Worm (Caenorhabditis elegans) whole organism, mixed stage, embryonic: ENCODE results near the gene nspc-4.

Experiments
- M03D4.4 ChIP-seq: sonication (generic microtip); optimal IDR thresholded peaks from 2 replicates; lab custom pipeline; 2017; ENCODE audit warnings: mild to moderate bottlenecking, missing genetic modification characterization, missing compliant biosample characterization
- bed-3 ChIP-seq: fragments of 200-800 bp; sonication (Bioruptor generic); optimal IDR thresholded peaks from 3 replicates; lab custom pipeline; 2018; ENCODE audit warnings: mild to moderate bottlenecking, missing genetic modification characterization, moderate library complexity, missing compliant biosample characterization
- blmp-1 ChIP-seq: fragments of 150-350 bp; optimal IDR thresholded peaks from 2 replicates; lab custom pipeline; 2014; ENCODE audit warnings: missing biosample characterization, missing genetic modification characterization
- ceh-39 ChIP-seq: fragments of 150-350 bp; optimal IDR thresholded peaks from 2 replicates; lab custom pipeline; 2014; ENCODE audit warnings: missing biosample characterization, missing genetic modification characterization
- ceh-43 ChIP-seq: fragments of 200-800 bp; sonication (Bioruptor generic); optimal IDR thresholded peaks from 2 replicates; lab custom pipeline; 2018; ENCODE audit warnings: mild to moderate bottlenecking, missing genetic modification characterization, moderate library complexity, missing compliant biosample characterization
- ceh-83 ChIP-seq: fragments of 200-800 bp; sonication (Bioruptor generic); optimal IDR thresholded peaks from 2 replicates; lab custom pipeline; 2018; ENCODE audit warnings: mild to moderate bottlenecking, missing genetic modification characterization, missing compliant biosample characterization
- ces-1 ChIP-seq: fragments of 150-350 bp; optimal IDR thresholded peaks from 2 replicates; lab custom pipeline; 2014; ENCODE audit warnings: missing biosample characterization, missing genetic modification reagents, missing genetic modification characterization
- cnd-1 ChIP-seq: fragments of 200-800 bp; sonication (Bioruptor generic); optimal IDR thresholded peaks from 2 replicates; lab custom pipeline; 2018; ENCODE audit warnings: mild to moderate bottlenecking, missing genetic modification characterization, missing compliant biosample characterization
- drap-1 ChIP-seq: fragments of 200-800 bp; sonication (Bioruptor generic); optimal IDR thresholded peaks from 3 replicates; lab custom pipeline; 2018; ENCODE audit warnings: mild to moderate bottlenecking, missing genetic modification characterization, missing compliant biosample characterization
- elt-1 ChIP-seq: sonication (generic microtip); optimal IDR thresholded peaks from 2 replicates; lab custom pipeline; 2017; ENCODE audit warnings: missing genetic modification characterization, mild to moderate bottlenecking, missing compliant biosample characterization, antibody characterized with exemption, moderate library complexity, borderline replicate concordance; ENCODE audit not compliant: insufficient read depth
- elt-3 ChIP-seq: fragments of 150-350 bp; optimal IDR thresholded peaks from 2 replicates; lab custom pipeline; 2014; ENCODE audit warnings: missing biosample characterization, missing genetic modification characterization
- flh-1 ChIP-seq: fragments of 200-800 bp; sonication (Bioruptor generic); optimal IDR thresholded peaks from 2 replicates; lab custom pipeline; 2018; ENCODE audit warnings: mild to moderate bottlenecking, missing genetic modification characterization, moderate library complexity, missing compliant biosample characterization
- ham-2 ChIP-seq: fragments of 200-800 bp; sonication (Bioruptor generic); optimal IDR thresholded peaks from 2 replicates; lab custom pipeline; 2018; ENCODE audit warnings: mild to moderate bottlenecking, missing genetic modification characterization, missing compliant biosample characterization
- hlh-1 ChIP-seq: fragments of 150-350 bp; optimal IDR thresholded peaks from 2 replicates; lab custom pipeline; 2014; ENCODE audit warnings: missing biosample characterization, missing genetic modification reagents, missing genetic modification characterization
- lin-13 ChIP-seq: fragments of 150-350 bp; optimal IDR thresholded peaks from 2 replicates; lab custom pipeline; 2014; ENCODE audit warnings: missing biosample characterization, missing genetic modification characterization
- lsy-2 ChIP-seq: fragments of 150-350 bp; optimal IDR thresholded peaks from 2 replicates; lab custom pipeline; 2014; ENCODE audit warnings: missing biosample characterization, missing genetic modification characterization
- mep-1 ChIP-seq: fragments of 150-350 bp; optimal IDR thresholded peaks from 2 replicates; lab custom pipeline; 2017; ENCODE audit warnings: missing biosample characterization, missing genetic modification reagents, missing genetic modification characterization, inconsistent platforms
- mls-2 ChIP-seq: sonication (generic microtip); optimal IDR thresholded peaks from 2 replicates; lab custom pipeline; 2016; ENCODE audit warnings: mild to moderate bottlenecking, missing genetic modification characterization, moderate library complexity, missing compliant biosample characterization
- nhr-12 ChIP-seq: fragments of 150-350 bp; optimal IDR thresholded peaks from 2 replicates; lab custom pipeline; 2014; ENCODE audit warnings: missing biosample characterization, missing genetic modification characterization
- nhr-2 ChIP-seq: fragments of 150-350 bp; optimal IDR thresholded peaks from 2 replicates; lab custom pipeline; 2014; ENCODE audit warnings: missing biosample characterization, missing genetic modification characterization
- nhr-237 ChIP-seq: fragments of 150-350 bp; optimal IDR thresholded peaks from 2 replicates; lab custom pipeline; 2014; ENCODE audit warnings: missing biosample characterization, missing genetic modification characterization
- nhr-28 ChIP-seq: fragments of 150-350 bp; optimal IDR thresholded peaks from 2 replicates; lab custom pipeline; 2014; ENCODE audit warnings: missing biosample characterization, missing genetic modification characterization
- nhr-76 ChIP-seq: sonication (generic microtip); optimal IDR thresholded peaks from 2 replicates; lab custom pipeline; 2017; ENCODE audit warnings: missing biosample characterization, missing genetic modification characterization
- pha-4 ChIP-seq: fragments of 150-350 bp; optimal IDR thresholded peaks from 2 replicates; lab custom pipeline; 2018; ENCODE audit warnings: missing biosample characterization, missing genetic modification reagents, missing genetic modification characterization
- sem-2 ChIP-seq: fragments of 200-800 bp; sonication (Bioruptor generic); optimal IDR thresholded peaks from 2 replicates; lab custom pipeline; 2018; ENCODE audit warnings: mild to moderate bottlenecking, missing genetic modification characterization, missing compliant biosample characterization
- snpc-4 ChIP-seq: fragments of 150-350 bp; optimal IDR thresholded peaks from 2 replicates; lab custom pipeline; 2014; ENCODE audit warnings: missing biosample characterization, missing genetic modification characterization
- sptf-1 ChIP-seq: sonication (generic microtip); optimal IDR thresholded peaks from 2 replicates; lab custom pipeline; 2017; ENCODE audit warnings: mild to moderate bottlenecking, missing genetic modification characterization, moderate library complexity, missing compliant biosample characterization
- tbx-8 ChIP-seq: fragments of 200-800 bp; sonication (Bioruptor generic); optimal IDR thresholded peaks from 2 replicates; lab custom pipeline; 2018; ENCODE audit warnings: mild to moderate bottlenecking, missing genetic modification characterization, moderate library complexity, missing compliant biosample characterization
- unc-120 ChIP-seq: sonication (generic microtip); optimal IDR thresholded peaks from 2 replicates; lab custom pipeline; 2017; ENCODE audit warnings: missing genetic modification characterization, missing compliant biosample characterization; ENCODE audit not compliant: poor library complexity, severe bottlenecking
- unc-39 ChIP-seq: fragments of 150-350 bp; optimal IDR thresholded peaks from 2 replicates; lab custom pipeline; 2014; ENCODE audit warnings: missing biosample characterization, missing genetic modification characterization
- zip-8 ChIP-seq: fragments of 150-350 bp; optimal IDR thresholded peaks from 2 replicates; lab custom pipeline; 2014; ENCODE audit warnings: missing biosample characterization, missing genetic modification characterization
- ztf-11 ChIP-seq: fragments of 150-350 bp; optimal IDR thresholded peaks from 2 replicates; lab custom pipeline; 2014; ENCODE audit warnings: missing biosample characterization, missing genetic modification characterization

Gene nspc-4

ce11 chrX:8520402-8520801 lies 17.8 kb downstream of the nspc-4 start, which contains the start of gene H03E18.2:
Gene H03E18.2 (minus strand): TSS chrX:8520502.
- TF ChIP-seq nhr-2 (tag; lab: Kevin White, UChicago) = no peak

ce11 chrX:8509088-8509487 lies 29.1 kb downstream of the nspc-4 start:
- TF ChIP-seq sptf-1 (tag; lab: Kevin White, UChicago) (no peak), ceh-43 (GFP tag; lab: Kevin White, UChicago) (no peak), cnd-1 (tag; lab: Kevin White, UChicago) (no peak), hlh-1 (tag; lab: Kevin White, UChicago) (no peak), lin-13 (tag; lab: Kevin White, UChicago) (no peak), snpc-4 (no peak), unc-120 (tag; lab: Kevin White, UChicago) (no peak), nhr-28 (tag; lab: Kevin White, UChicago) (no peak), nhr-237 (no peak), ztf-11 (no peak), flh-1 (GFP tag; lab: Kevin White, UChicago) (no peak), blmp-1 (tag; lab: Kevin White, UChicago) (no peak)

DNA sequence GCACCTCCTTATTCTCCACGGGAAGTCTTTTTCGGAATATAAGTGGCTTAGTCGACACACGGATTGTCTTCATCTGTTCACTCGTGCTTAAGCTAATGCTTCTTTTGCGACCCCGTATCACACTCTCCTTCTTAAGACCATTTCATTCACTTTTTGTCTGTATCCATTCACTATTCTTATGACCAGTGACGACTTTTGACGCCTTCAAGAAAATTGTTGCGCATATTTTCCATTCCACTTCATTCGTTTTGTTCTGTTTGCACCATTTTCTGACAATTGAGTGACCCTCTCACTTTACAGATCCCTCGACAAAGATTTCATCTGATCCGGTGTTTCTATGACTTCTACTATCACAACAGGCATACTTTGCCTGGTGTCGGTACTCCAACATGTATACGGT lies 30.6 kb downstream of the nspc-4 start, which contains the start of gene H03E18.1:
TSS of gene H03E18.1 (plus strand) at position 301 of the 400 bp plus-strand sequence.
- TF ChIP-seq ceh-43 (GFP tag; lab: Kevin White, UChicago) = no peak
- TF ChIP-seq bed-3 = no peak
- TF ChIP-seq M03D4.4 (tag; lab: Kevin White, UChicago) = no peak
- no peak for TF ChIP-seq lsy-2 (tag; lab: Kevin White, UChicago)
- TF ChIP-seq ham-2 = no peak
- no peak for TF ChIP-seq mls-2 (tag; lab: Kevin White, UChicago)

ce11 chrX:8507053-8507452 lies 31.1 kb downstream of the nspc-4 start:
- no peak for TF ChIP-seq pha-4 (tag; lab: Kevin White, UChicago)
- no peak for TF ChIP-seq blmp-1 (tag; lab: Kevin White, UChicago)
- TF ChIP-seq mls-2 (tag; lab: Kevin White, UChicago) = no peak
- TF ChIP-seq flh-1 (GFP tag; lab: Kevin White, UChicago) = no peak
- no peak for TF ChIP-seq snpc-4
- no peak for TF ChIP-seq mep-1 (tag; lab: Kevin White, UChicago)
- no peak for TF ChIP-seq ceh-39
- no peak for TF ChIP-seq lin-13 (tag; lab: Kevin White, UChicago)
- TF ChIP-seq nhr-12 (tag; lab: Kevin White, UChicago) = no peak
- no peak for TF ChIP-seq ztf-11
- TF ChIP-seq cnd-1 (tag; lab: Kevin White, UChicago) = no peak

DNA sequence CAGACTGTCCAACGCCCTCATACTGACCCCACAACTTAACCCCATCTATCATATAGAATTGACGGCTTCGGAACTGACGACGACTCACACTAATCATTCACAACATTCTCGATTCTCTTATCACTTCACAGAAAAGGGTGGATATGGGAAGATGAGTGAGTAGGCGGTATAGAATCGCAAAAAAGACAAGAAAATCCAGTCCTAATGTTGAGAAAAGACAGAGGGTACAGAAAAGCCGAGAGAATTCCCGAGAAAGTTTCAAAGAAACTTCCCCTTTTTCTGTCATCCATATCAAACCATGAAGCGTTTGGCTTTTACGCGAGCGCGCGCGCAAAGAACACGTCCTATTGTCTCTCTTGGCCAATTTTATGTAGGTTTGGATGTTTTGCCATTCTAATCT lies 34.0 kb downstream of the nspc-4 start:
- TF ChIP-seq ces-1 (GFP tag; lab: Kevin White, UChicago) = no peak
- no peak for TF ChIP-seq mls-2 (tag; lab: Kevin White, UChicago)
- TF ChIP-seq sem-2 (GFP tag; lab: Kevin White, UChicago) = no peak
- no peak for TF ChIP-seq drap-1 (GFP tag; lab: Kevin White, UChicago)
- TF ChIP-seq tbx-8 (GFP tag; lab: Kevin White, UChicago) = no peak
- no peak for TF ChIP-seq nhr-12 (tag; lab: Kevin White, UChicago)
- TF ChIP-seq elt-3 = no peak
- no peak for TF ChIP-seq ham-2
- TF ChIP-seq ceh-39 = no peak
- no peak for TF ChIP-seq flh-1 (GFP tag; lab: Kevin White, UChicago)
- TF ChIP-seq pha-4 (tag; lab: Kevin White, UChicago) = no peak
- TF ChIP-seq nhr-28 (tag; lab: Kevin White, UChicago) = no peak
- no peak for TF ChIP-seq bed-3
- no peak for TF ChIP-seq hlh-1 (tag; lab: Kevin White, UChicago)
- no peak for TF ChIP-seq zip-8
- no peak for TF ChIP-seq unc-39 (tag; lab: Kevin White, UChicago)

ce11 chrX:8500922-8501321 lies 37.2 kb downstream of the nspc-4 start, which contains the start of gene grd-4:
Gene grd-4 (plus strand): TSS chrX:8501222.
- no peak for TF ChIP-seq snpc-4
- TF ChIP-seq ceh-83 (GFP tag; lab: Kevin White, UChicago) = no peak
- no peak for TF ChIP-seq blmp-1 (tag; lab: Kevin White, UChicago)
- TF ChIP-seq zip-8 = no peak
- no peak for TF ChIP-seq cnd-1 (tag; lab: Kevin White, UChicago)
- TF ChIP-seq hlh-1 (tag; lab: Kevin White, UChicago) = no peak
- TF ChIP-seq mep-1 (tag; lab: Kevin White, UChicago) = no peak
- no peak for TF ChIP-seq drap-1 (GFP tag; lab: Kevin White, UChicago)
- TF ChIP-seq nhr-76 = no peak
- TF ChIP-seq pha-4 (tag; lab: Kevin White, UChicago) = no peak
- TF ChIP-seq flh-1 (GFP tag; lab: Kevin White, UChicago) = no peak
- TF ChIP-seq lin-13 (tag; lab: Kevin White, UChicago) = no peak
- no peak for TF ChIP-seq elt-1 (tag; lab: Kevin White, UChicago)
- no peak for TF ChIP-seq nhr-2 (tag; lab: Kevin White, UChicago)
- no peak for TF ChIP-seq ham-2
- TF ChIP-seq nhr-12 (tag; lab: Kevin White, UChicago) = no peak
- TF ChIP-seq elt-3 = no peak
